Worm (Caenorhabditis elegans) whole organism, L3 larva: ENCODE measurements around the gene prmt-5.
A peak's percentile ranks its signal among the peaks of the same experiment; 100 is the strongest.

ENCODE experiments used
- ama-1 ChIP-seq: fragments of 150-350 bp; optimal IDR thresholded peaks from 2 replicates; lab custom pipeline; 2018
- ceh-28 ChIP-seq: fragments of 150-350 bp; optimal IDR thresholded peaks from 2 replicates; lab custom pipeline; 2014; ENCODE audit warnings: missing biosample characterization, missing genetic modification reagents, missing genetic modification characterization
- egl-27 ChIP-seq: sonication (generic microtip); optimal IDR thresholded peaks from 4 replicates; lab custom pipeline; 2017; ENCODE audit warnings: missing biosample characterization, missing genetic modification reagents, missing genetic modification characterization
- elt-1 ChIP-seq: fragments of 150-350 bp; optimal IDR thresholded peaks from 2 replicates; lab custom pipeline; 2014; ENCODE audit warnings: missing biosample characterization, missing genetic modification characterization
- lin-15B ChIP-seq: fragments of 150-350 bp; optimal IDR thresholded peaks from 2 replicates; lab custom pipeline; 2014; ENCODE audit warnings: missing biosample characterization, missing genetic modification characterization
- nhr-12 ChIP-seq: fragments of 150-350 bp; optimal IDR thresholded peaks from 2 replicates; lab custom pipeline; 2014; ENCODE audit warnings: missing biosample characterization, missing genetic modification characterization
- nhr-25 ChIP-seq: sonication (generic microtip); optimal IDR thresholded peaks from 2 replicates; lab custom pipeline; 2017; ENCODE audit warnings: missing biosample characterization, missing genetic modification characterization
- nhr-77 ChIP-seq: fragments of 150-350 bp; optimal IDR thresholded peaks from 2 replicates; lab custom pipeline; 2014; ENCODE audit warnings: missing biosample characterization, missing genetic modification characterization
- tbx-2 ChIP-seq: sonication (generic microtip); optimal IDR thresholded peaks from 2 replicates; lab custom pipeline; 2016; ENCODE audit warnings: mild to moderate bottlenecking, missing genetic modification characterization, missing compliant biosample characterization
- unc-39 ChIP-seq: sonication (generic microtip); optimal IDR thresholded peaks from 4 replicates; lab custom pipeline; 2017; ENCODE audit warnings: missing biosample characterization, missing genetic modification characterization
- ztf-11 ChIP-seq: fragments of 150-350 bp; optimal IDR thresholded peaks from 2 replicates; lab custom pipeline; 2014; ENCODE audit warnings: missing biosample characterization, missing genetic modification characterization
- ztf-4 ChIP-seq: fragments of 150-350 bp; optimal IDR thresholded peaks from 2 replicates; lab custom pipeline; 2014; ENCODE audit warnings: missing biosample characterization, missing genetic modification characterization

DNA sequence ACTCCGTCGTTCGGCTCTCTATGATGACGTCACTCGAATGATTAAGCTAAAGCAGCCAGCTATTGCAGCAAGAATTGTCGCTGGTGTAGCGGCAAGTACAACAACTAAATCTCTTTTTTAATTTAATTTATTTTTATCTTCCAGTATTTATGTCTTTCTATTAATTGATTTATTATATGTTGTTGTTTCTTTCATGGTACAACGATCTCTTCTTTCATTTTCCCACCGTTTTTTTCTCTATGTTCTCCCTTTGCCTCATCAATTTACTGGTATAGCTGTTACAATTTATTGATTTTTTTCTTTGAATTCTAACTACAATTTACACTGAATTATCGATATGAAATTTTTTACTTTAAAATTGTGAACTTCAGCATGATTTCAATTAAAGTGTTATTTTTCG is 34.7 kb upstream of the prmt-5 start, which contains the start of gene moc-6:
- TF ChIP-seq ztf-11, result no peak
- no peak for TF ChIP-seq unc-39 (tag; lab: Kevin White, UChicago)
- no peak for TF ChIP-seq nhr-77 (tag; lab: Kevin White, UChicago)
- TF ChIP-seq ceh-28 (tag; lab: Kevin White, UChicago), result peak; percentile 12
- no peak for TF ChIP-seq egl-27 (tag; lab: Kevin White, UChicago)
- TF ChIP-seq nhr-25, result no peak
- no peak for TF ChIP-seq lin-15B (tag; lab: Kevin White, UChicago)
- no peak for TF ChIP-seq tbx-2 (tag; lab: Kevin White, UChicago)
- no peak for TF ChIP-seq ama-1
- no peak for TF ChIP-seq ztf-4 (tag; lab: Kevin White, UChicago)
- TF ChIP-seq elt-1 (tag; lab: Kevin White, UChicago), result no peak
- TF ChIP-seq nhr-12, result no peak
